Worm (Caenorhabditis elegans): Measurements from ENCODE around the gene T05D4.2.

- no peak for TF ChIP-seq klf-2 (GFP tag; conservative IDR thresholded peaks at IDR 0.05)
- no peak for TF ChIP-seq flt-1 (GFP tag; IDR thresholded peaks at IDR 0.05)
- no peak for TF ChIP-seq ztf-29 (GFP tag; IDR thresholded peaks at IDR 0.05)
- no peak for TF ChIP-seq med-1 (GFP tag; optimal IDR thresholded peaks at IDR 0.05; ENCODE audit: insufficient read depth)
- no peak for TF ChIP-seq T22C8.4 (GFP tag; IDR thresholded peaks at IDR 0.05)
- no peak for TF ChIP-seq ref-1 (GFP tag; conservative IDR thresholded peaks at IDR 0.05)
- TF ChIP-seq ztf-23 (GFP tag; IDR thresholded peaks at IDR 0.05), result no peak
Measured at ce11 chrIII:13556039-13556438, 6.8 kb downstream of the T05D4.2 start.
